Worm (Caenorhabditis elegans): Measurements from ENCODE around the gene T10B10.8.

T10B10.8 gene

DNA sequence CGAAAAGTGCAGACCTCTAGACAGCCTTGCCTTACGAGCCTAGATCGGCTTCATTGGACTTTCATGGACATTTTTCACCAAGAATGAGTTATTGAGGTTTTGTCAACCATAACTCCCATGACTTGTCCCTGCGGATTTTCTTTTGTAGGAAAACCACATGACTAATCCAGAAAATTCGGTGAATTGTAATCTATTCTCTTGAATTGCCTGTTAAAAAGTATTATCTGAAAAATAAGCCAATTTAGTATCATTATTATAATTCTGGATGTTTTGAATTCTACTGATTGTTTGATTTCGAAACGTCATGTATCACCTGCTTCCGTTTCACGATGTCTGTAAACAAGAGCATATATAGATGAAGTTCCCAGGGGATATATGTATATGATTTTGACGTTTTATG lies 22.5 kb upstream of the T10B10.8 start:
- TF ChIP-seq mcd-1 (GFP tag; IDR thresholded peaks at IDR 0.05), result no peak
- TF ChIP-seq K11D2.4 (GFP tag; IDR thresholded peaks at IDR 0.05), result no peak
- no peak for TF ChIP-seq ztf-28 (GFP tag; IDR thresholded peaks at IDR 0.05)
- no peak for TF ChIP-seq snpc-4 (GFP tag; optimal IDR thresholded peaks at IDR 0.05)
- TF ChIP-seq snpc-4 (tag; optimal IDR thresholded peaks at IDR 0.05), result no peak
- TF ChIP-seq Y53G8AR.9 (GFP tag; conservative IDR thresholded peaks at IDR 0.05), result no peak
- TF ChIP-seq egl-18 (GFP tag; IDR thresholded peaks at IDR 0.05), result no peak
- TF ChIP-seq F57C9.4 (tag; optimal IDR thresholded peaks at IDR 0.05), result no peak
- TF ChIP-seq him-1 (tag; optimal IDR thresholded peaks at IDR 0.05), result no peak
- TF ChIP-seq F39B2.1 (GFP tag; IDR thresholded peaks at IDR 0.05), result no peak
- no peak for TF ChIP-seq K12H6.12 (tag; optimal IDR thresholded peaks at IDR 0.05)
- TF ChIP-seq T07F8.4 (tag; optimal IDR thresholded peaks at IDR 0.05), result no peak
- no peak for TF ChIP-seq F37B4.10 (GFP tag; IDR thresholded peaks at IDR 0.05)
- no peak for TF ChIP-seq lsl-1 (GFP tag; optimal IDR thresholded peaks at IDR 0.05)
- TF ChIP-seq nhr-179 (tag; optimal IDR thresholded peaks at IDR 0.05), result no peak
- no peak for TF ChIP-seq let-526 (GFP tag; IDR thresholded peaks at IDR 0.05)
- no peak for TF ChIP-seq xnd-1 (tag; optimal IDR thresholded peaks at IDR 0.05)
- no peak for TF ChIP-seq lsy-27 (tag; optimal IDR thresholded peaks at IDR 0.05; ENCODE audit: borderline replicate concordance, insufficient read depth)

DNA sequence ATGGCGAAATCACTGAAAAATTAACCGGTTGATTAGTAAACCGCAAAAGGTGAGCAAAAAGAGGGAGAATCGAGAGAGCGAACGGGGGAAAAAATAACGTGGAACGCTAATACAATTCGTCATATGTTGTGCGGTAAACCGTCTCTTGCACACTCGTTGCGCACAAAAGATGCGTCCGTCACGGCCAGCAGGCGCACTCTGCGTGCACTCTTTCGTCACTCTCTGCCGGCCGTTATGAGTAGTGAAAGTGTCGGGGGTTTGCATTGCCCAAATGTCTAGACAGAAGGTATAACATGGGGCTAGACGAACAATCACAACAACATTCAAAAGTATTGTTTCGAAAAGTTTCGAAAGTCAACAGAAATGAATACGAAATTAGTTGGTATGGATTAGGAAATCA lies 15.4 kb upstream of the T10B10.8 start, which contains the start of gene pkhm-2:
Gene pkhm-2, minus strand, starts transcription at position 12 of the 400 bp plus-strand sequence.
- TF ChIP-seq egl-44 (GFP tag; IDR thresholded peaks at IDR 0.05) (peak; percentile 79; the same call in 1 of the 2 replicates), ceh-79 (tag; optimal IDR thresholded peaks at IDR 0.05) (no peak), die-1 (tag; optimal IDR thresholded peaks at IDR 0.05) (no peak), ceh-58 (GFP tag; IDR thresholded peaks at IDR 0.05) (no peak), ceh-91 (GFP tag; IDR thresholded peaks at IDR 0.05) (no peak), B0336.3 (GFP tag; IDR thresholded peaks at IDR 0.05) (peak; percentile 81), mxl-1 (tag; optimal IDR thresholded peaks at IDR 0.05) (no peak), ztf-6 (GFP tag; IDR thresholded peaks at IDR 0.05) (no peak), let-607 (tag; optimal IDR thresholded peaks at IDR 0.05) (peak; percentile 60 to 73), unc-130 (GFP tag; optimal IDR thresholded peaks at IDR 0.05) (no peak), aptf-3 (GFP tag; IDR thresholded peaks at IDR 0.05) (no peak), ekl-4 (GFP tag; IDR thresholded peaks at IDR 0.05) (peak; percentile 85), snpc-4 (GFP tag; optimal IDR thresholded peaks at IDR 0.05) (no peak), snpc-4 (tag; optimal IDR thresholded peaks at IDR 0.05) (peak; percentile 73 to 88 (median 77)), ama-1 (optimal IDR thresholded peaks at IDR 0.05) (no peak), ama-1 (GFP tag; optimal IDR thresholded peaks at IDR 0.05) (no peak), F49E8.2 (tag; optimal IDR thresholded peaks at IDR 0.05; ENCODE audit: insufficient read depth) (no peak), atf-7 (tag; optimal IDR thresholded peaks at IDR 0.05) (peak; percentile 68), ztf-18 (tag; optimal IDR thresholded peaks at IDR 0.05) (peak; percentile 98), hmg-1.2 (GFP tag; IDR thresholded peaks at IDR 0.05) (peak; percentile 61), sdz-38 (tag; optimal IDR thresholded peaks at IDR 0.05) (no peak), bed-2 (GFP tag; IDR thresholded peaks at IDR 0.05) (0 out of 2 replicates have a peak, but pooled peaks have one; percentile 15), attf-6 (GFP tag; IDR thresholded peaks at IDR 0.05) (no peak), Y67H2A.10 (GFP tag; conservative IDR thresholded peaks at IDR 0.05) (no peak), egl-18 (GFP tag; IDR thresholded peaks at IDR 0.05) (peak; percentile 88), ztf-26 (tag; optimal IDR thresholded peaks at IDR 0.05) (peak; percentile 86), attf-5 (GFP tag; optimal IDR thresholded peaks at IDR 0.05) (peak; percentile 92), Y56A3A.18 (GFP tag; IDR thresholded peaks at IDR 0.05) (no peak), pha-4 (tag; optimal IDR thresholded peaks at IDR 0.05) (no peak), fkh-3 (tag; optimal IDR thresholded peaks at IDR 0.05) (no peak), aptf-2 (GFP tag; conservative IDR thresholded peaks at IDR 0.05) (no peak), C06A6.2 (GFP tag; conservative IDR thresholded peaks at IDR 0.05) (peak; percentile 70; the same call in 1 of the 2 replicates), attf-3 (GFP tag; conservative IDR thresholded peaks at IDR 0.05) (0 out of 2 replicates have a peak, but pooled peaks have one; percentile 50), efl-1 (GFP tag; optimal IDR thresholded peaks at IDR 0.05) (no peak), nhr-179 (tag; optimal IDR thresholded peaks at IDR 0.05) (no peak), T07F8.4 (tag; optimal IDR thresholded peaks at IDR 0.05) (no peak)
